Worm (Caenorhabditis elegans) whole organism, early embryonic: ENCODE results near the gene ptp-3.

Source experiments
- F13C5.2 ChIP-seq: sonication (generic microtip); optimal IDR thresholded peaks from 2 replicates; lab custom pipeline; 2017; ENCODE audit warnings: mild to moderate bottlenecking, missing genetic modification characterization, inconsistent platforms, missing compliant biosample characterization
- ama-1 ChIP-seq: fragments of 150-350 bp; optimal IDR thresholded peaks from 2 replicates; lab custom pipeline; 2014
- ceh-36 ChIP-seq: sonication (generic microtip); optimal IDR thresholded peaks from 2 replicates; lab custom pipeline; 2016; ENCODE audit warnings: missing genetic modification characterization, inconsistent platforms, missing compliant biosample characterization
- hmg-4 ChIP-seq: fragments of 200-800 bp; sonication (Bioruptor generic); optimal IDR thresholded peaks from 2 replicates; lab custom pipeline; 2018; ENCODE audit warnings: mild to moderate bottlenecking, missing genetic modification characterization, missing compliant biosample characterization
- tbx-37 ChIP-seq: fragments of 200-800 bp; sonication (Bioruptor generic); conservative IDR thresholded peaks from 2 replicates; pipeline ENCODE4 v1.3.6; 2022; ENCODE audit warnings: missing genetic modification reagents, missing genetic modification characterization, missing compliant biosample characterization

DNA sequence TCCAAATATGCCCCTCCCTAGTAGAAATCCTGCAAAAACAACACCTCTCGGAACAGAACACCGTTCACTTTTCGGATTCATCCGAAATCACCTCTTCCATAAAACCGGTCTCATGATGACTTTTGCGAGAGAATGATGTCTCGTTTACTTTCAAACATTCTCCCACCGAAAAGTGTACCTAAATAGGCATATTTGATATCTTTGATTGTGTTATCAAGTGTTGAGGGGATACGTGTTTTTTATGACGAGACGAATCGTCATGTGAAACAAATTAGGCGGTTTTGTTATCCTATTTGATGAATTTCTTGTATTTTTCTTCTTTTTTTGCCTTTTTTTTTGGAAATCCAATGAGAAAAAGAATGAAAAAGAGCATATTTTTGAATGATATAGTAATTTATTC is 39.9 kb downstream of the ptp-3 start:
- no peak for TF ChIP-seq hmg-4
- no peak for TF ChIP-seq F13C5.2 (tag; lab: Kevin White, UChicago)
- TF ChIP-seq ama-1 (lab: Kevin White, UChicago), result no peak
- TF ChIP-seq ceh-36 (tag; lab: Kevin White, UChicago), result no peak
- TF ChIP-seq tbx-37, result no peak
